Worm (Caenorhabditis elegans) whole organism, midembryonic: ENCODE measurements around the gene str-40.

Experiments
- T22C8.4 ChIP-seq: fragments of 200-800 bp; sonication (Bioruptor generic); IDR thresholded peaks from 2 replicates; pipeline ENCODE4 v1.3.6; 2022; ENCODE audit warnings: missing genetic modification characterization, missing compliant biosample characterization
- cog-1 ChIP-seq: sonication (generic microtip); optimal IDR thresholded peaks from 2 replicates; lab custom pipeline; 2016; ENCODE audit warnings: missing genetic modification characterization, missing compliant biosample characterization
- flt-1 ChIP-seq: fragments of 200-800 bp; sonication (Bioruptor generic); IDR thresholded peaks from 2 replicates; pipeline ENCODE4 v1.3.6; 2022; ENCODE audit warnings: missing genetic modification characterization, missing compliant biosample characterization
- klf-2 ChIP-seq: fragments of 200-800 bp; sonication (Bioruptor generic); conservative IDR thresholded peaks from 2 replicates; pipeline ENCODE4 v1.3.6; 2022; ENCODE audit warnings: missing genetic modification reagents, missing genetic modification characterization, missing compliant biosample characterization
- med-1 ChIP-seq: sonication (generic microtip); optimal IDR thresholded peaks from 2 replicates; lab custom pipeline; 2017; ENCODE audit warnings: missing genetic modification characterization, mild to moderate bottlenecking, missing compliant biosample characterization, antibody characterized with exemption, missing genetic modification reagents; ENCODE audit not compliant: insufficient read depth
- ref-1 ChIP-seq: fragments of 200-800 bp; sonication (Bioruptor generic); conservative IDR thresholded peaks from 2 replicates; pipeline ENCODE4 v1.3.6; 2022; ENCODE audit warnings: missing genetic modification reagents, missing genetic modification characterization, missing compliant biosample characterization
- ztf-29 ChIP-seq: fragments of 200-800 bp; sonication (Bioruptor generic); IDR thresholded peaks from 2 replicates; pipeline ENCODE4 v1.3.6; 2022; ENCODE audit warnings: missing genetic modification reagents, missing genetic modification characterization, missing compliant biosample characterization

DNA sequence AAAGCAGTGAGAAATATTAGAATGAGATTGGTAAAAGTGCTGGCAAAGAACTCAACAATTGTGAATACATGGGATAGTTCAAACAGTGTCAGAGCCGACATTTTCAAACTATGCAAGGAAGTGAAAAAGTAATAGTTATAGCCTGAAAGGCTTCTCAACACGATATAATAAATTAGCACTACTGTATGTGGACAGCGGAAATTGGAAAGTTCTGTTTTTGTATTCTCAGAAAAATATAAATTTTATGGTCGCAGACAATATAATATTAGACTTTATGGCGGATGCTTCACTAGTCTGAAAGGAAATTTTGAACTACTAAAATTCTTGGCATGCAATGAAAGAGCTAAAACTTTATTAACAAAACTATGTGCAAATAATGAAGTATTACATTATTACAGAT is 36.8 kb upstream of the str-40 start, which contains the start of gene str-69:
- TF ChIP-seq cog-1 (tag; lab: Kevin White, UChicago) (no peak), flt-1 (GFP tag; lab: Robert Waterston, UW) (no peak), T22C8.4 (GFP tag; lab: Robert Waterston, UW) (no peak), ref-1 (GFP tag; lab: Robert Waterston, UW) (no peak), ztf-29 (no peak), med-1 (GFP tag; lab: Kevin White, UChicago) (no peak), klf-2 (GFP tag; lab: Robert Waterston, UW) (no peak)
